Fruit fly (Drosophila melanogaster): ENCODE data around the gene CG33552.

CG33552 gene

dm6 chr2L:16718446-16719173 lies 36.3 kb downstream of the CG33552 start:
- TF ChIP-seq psq (optimal IDR thresholded peaks at IDR 0.05) (no peak), pan (optimal IDR thresholded peaks at IDR 0.05) (no peak), usp (GFP tag; optimal IDR thresholded peaks at IDR 0.05) (no peak), CG8478 (optimal IDR thresholded peaks at IDR 0.05) (no peak)

DNA sequence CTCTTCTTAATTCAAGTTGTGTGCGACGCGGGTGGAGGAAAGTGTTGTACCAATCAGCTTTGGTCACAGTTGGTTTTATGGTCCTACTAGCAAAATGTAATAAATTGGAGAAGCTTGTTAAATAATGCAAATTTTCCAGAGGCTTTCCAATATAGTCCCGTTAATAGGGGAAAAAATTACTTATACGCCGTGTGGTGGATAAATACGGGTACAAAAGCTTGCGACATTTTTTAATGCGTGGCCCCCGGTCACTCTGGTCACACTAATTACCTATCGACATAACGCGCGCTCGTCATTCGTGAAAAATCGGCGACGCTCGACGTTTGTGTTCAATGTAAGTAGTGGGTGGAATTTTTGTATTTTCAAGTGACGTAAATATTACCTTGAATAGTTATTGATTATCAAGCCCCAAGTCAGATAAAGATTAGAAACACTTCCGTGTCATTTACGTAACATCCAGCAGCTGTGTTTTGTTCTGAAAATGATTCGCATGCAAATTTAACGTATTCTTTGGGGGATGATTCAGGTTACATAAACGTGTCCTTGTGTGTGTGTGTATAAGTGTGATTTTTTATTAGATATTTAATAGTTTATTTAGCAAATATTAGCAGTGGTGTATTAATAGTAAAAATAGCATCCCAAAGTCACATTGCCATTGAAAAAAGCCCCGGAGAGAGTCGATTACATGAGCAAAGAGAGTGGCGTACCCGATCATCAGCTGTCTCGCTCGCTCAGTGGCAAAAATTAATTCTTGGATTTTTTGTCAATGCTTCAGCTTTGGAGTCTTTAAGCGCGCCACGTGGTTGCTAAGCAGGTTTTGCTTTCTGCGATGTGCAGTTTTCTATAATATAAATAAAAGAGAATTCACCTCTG lies 37.6 kb downstream of the CG33552 start, which contains the start of gene Cyt-c-p:
Gene Cyt-c-p, plus strand, starts transcription at position 290 of the 873 bp plus-strand sequence.
- no peak for TF ChIP-seq pan (optimal IDR thresholded peaks at IDR 0.05)
- TF ChIP-seq CG8478 (optimal IDR thresholded peaks at IDR 0.05): no peak
- TF ChIP-seq psq (optimal IDR thresholded peaks at IDR 0.05): no peak
- TF ChIP-seq EcR (GFP tag; optimal IDR thresholded peaks at IDR 0.05): no peak
- TF ChIP-seq Dll (optimal IDR thresholded peaks at IDR 0.05): no peak
- no peak for TF ChIP-seq usp (GFP tag; optimal IDR thresholded peaks at IDR 0.05)

DNA sequence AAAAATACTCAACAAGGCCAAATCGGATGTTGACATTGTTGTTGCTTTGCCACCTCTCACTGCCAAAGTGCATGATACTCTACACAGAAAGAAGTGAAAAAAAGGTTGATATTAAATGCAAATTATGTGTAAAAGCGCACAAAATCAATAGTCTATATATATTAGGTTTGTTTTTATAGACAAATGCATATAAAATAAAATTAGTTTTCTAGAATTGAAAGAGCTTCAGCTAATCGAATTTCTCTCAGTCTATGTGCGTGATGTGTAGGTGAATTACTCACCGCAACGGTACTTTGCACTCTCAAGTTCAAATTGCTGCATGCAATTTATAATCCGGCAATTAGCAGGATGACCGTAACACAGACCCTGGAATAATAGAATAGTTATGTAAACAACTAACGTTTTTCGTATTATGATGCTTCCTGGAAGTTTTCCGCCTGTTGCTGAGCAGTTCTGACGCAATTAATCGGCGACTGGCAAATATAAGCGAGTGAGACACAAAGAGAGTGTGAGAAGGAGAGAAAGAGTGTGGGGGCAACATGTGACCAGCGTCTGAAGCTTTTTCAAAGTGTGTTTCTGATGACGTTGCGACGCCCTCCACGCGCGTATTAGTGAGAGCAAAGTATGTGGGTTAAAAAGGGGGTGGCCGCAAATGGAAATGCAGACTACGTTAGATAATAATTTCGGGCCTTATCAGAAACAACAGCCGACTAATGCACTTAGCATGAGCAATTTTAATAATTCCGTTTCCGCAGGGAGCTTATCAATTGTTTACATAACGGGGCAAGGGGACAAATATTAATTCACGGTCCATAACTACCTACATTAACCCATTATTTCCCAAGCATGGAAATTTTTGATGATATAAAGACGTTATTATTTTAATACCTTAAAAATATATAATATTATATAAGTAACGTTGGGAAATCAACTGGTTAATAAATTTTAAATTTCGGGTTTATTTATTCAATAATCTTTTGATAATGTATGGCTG lies 38.7 kb downstream of the CG33552 start:
- TF ChIP-seq usp (GFP tag; optimal IDR thresholded peaks at IDR 0.05) (no peak), pan (optimal IDR thresholded peaks at IDR 0.05) (no peak), Dll (optimal IDR thresholded peaks at IDR 0.05) (no peak), psq (optimal IDR thresholded peaks at IDR 0.05) (no peak), CG8478 (optimal IDR thresholded peaks at IDR 0.05) (no peak), EcR (GFP tag; optimal IDR thresholded peaks at IDR 0.05) (no peak)

dm6 chr2L:16722596-16722995 lies 40.3 kb downstream of the CG33552 start:
- no peak for TF ChIP-seq usp (GFP tag; optimal IDR thresholded peaks at IDR 0.05)
- TF ChIP-seq EcR (GFP tag; optimal IDR thresholded peaks at IDR 0.05): no peak
- TF ChIP-seq psq (optimal IDR thresholded peaks at IDR 0.05): no peak
- TF ChIP-seq Dll (optimal IDR thresholded peaks at IDR 0.05): no peak
- TF ChIP-seq pan (optimal IDR thresholded peaks at IDR 0.05): no peak
- TF ChIP-seq CG8478 (optimal IDR thresholded peaks at IDR 0.05): no peak

DNA sequence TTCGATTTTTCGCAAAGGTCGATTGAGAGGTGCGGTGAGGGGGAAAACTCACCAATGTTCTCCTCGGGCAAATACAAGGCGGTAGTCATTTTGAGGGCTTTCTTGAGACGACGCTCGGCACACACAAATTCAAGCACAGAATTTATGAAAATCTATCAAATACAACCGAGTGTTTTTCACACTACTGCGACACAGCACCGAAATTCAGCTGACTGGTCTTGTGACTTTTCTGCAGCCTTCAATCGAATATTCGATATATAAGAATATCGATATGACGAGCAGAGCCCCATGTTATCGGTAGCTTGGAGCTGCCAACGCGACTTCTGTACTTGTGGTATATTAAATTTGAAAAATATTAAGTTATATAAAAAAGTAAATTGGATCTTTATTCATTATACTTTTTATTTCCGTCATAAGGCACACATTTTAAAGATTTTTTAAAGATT lies 45.3 kb downstream of the CG33552 start, which contains the start of gene VhaSFD:
Gene VhaSFD, minus strand, starts transcription at position 249 of the 446 bp plus-strand sequence.
- TF ChIP-seq pan (optimal IDR thresholded peaks at IDR 0.05) (no peak), Dll (optimal IDR thresholded peaks at IDR 0.05) (no peak), usp (GFP tag; optimal IDR thresholded peaks at IDR 0.05) (no peak), CG8478 (optimal IDR thresholded peaks at IDR 0.05) (no peak), EcR (GFP tag; optimal IDR thresholded peaks at IDR 0.05) (no peak), psq (optimal IDR thresholded peaks at IDR 0.05) (no peak)

DNA sequence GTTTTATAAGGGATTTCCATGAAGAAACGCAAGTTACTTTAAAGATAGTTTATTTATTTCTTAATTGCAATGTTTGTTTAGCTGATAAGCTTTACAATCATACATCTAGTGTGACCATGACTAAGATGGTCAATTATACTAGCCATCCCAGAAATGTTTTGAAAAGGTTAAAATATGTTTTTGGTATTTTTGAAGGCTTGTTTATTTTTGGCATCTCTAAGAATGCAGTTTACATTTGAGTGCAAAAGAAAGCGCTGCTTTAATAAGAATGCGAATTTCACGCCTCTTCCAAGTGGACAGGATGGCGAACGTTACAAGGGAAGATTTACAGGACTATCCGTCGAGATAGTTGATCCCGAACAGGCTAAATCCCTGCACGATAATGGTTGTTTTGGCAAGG lies 47.3 kb downstream of the CG33552 start, which contains the start of gene Tsen2:
Gene Tsen2, plus strand, starts transcription at position 222 of the 400 bp plus-strand sequence.
- TF ChIP-seq Dll (optimal IDR thresholded peaks at IDR 0.05): no peak
- no peak for TF ChIP-seq CG8478 (optimal IDR thresholded peaks at IDR 0.05)

dm6 chr2L:16730939-16731338 lies 48.6 kb downstream of the CG33552 start, which contains the start of gene CG17996:
TSS of gene CG17996 (minus strand) at chr2L:16731039.
- TF ChIP-seq EcR (GFP tag; optimal IDR thresholded peaks at IDR 0.05) (no peak), Dll (optimal IDR thresholded peaks at IDR 0.05) (no peak), pan (optimal IDR thresholded peaks at IDR 0.05) (no peak), CG8478 (optimal IDR thresholded peaks at IDR 0.05) (no peak), usp (GFP tag; optimal IDR thresholded peaks at IDR 0.05) (no peak), psq (optimal IDR thresholded peaks at IDR 0.05) (no peak)

DNA sequence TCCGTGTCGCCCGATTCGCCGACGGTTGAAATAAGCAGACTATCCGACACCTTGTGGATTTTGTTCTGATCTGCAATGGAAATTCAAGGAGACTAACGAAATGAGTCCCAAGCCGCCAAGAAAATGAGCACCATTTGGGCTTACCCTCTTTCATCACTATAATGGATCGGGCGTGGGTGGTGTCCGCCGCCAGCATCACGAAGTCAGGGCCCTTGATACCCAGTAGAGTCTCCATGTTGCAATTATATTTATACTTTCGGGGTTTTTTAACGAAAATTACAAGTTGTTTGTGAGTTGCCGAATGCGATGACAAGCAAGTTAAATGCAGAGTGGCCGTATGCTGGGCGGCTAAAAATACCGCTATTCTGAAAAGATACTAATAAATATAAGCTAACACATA lies 49.5 kb downstream of the CG33552 start, which contains the start of gene Prosbeta4:
Gene Prosbeta4, minus strand, starts transcription at position 335 of the 400 bp plus-strand sequence.
- TF ChIP-seq psq (optimal IDR thresholded peaks at IDR 0.05) (no peak), usp (GFP tag; optimal IDR thresholded peaks at IDR 0.05) (no peak), EcR (GFP tag; optimal IDR thresholded peaks at IDR 0.05) (no peak), Dll (optimal IDR thresholded peaks at IDR 0.05) (no peak), CG8478 (optimal IDR thresholded peaks at IDR 0.05) (no peak), pan (optimal IDR thresholded peaks at IDR 0.05) (no peak)

dm6 chr2L:16732338-16732892 lies 50.1 kb downstream of the CG33552 start, which contains the start of gene Nubp1:
TSS of gene Nubp1 (plus strand) at chr2L:16732550.
- TF ChIP-seq CG8478 (optimal IDR thresholded peaks at IDR 0.05) (no peak), Dll (optimal IDR thresholded peaks at IDR 0.05) (no peak), usp (GFP tag; optimal IDR thresholded peaks at IDR 0.05) (no peak), EcR (GFP tag; optimal IDR thresholded peaks at IDR 0.05) (no peak), pan (optimal IDR thresholded peaks at IDR 0.05) (no peak)
